Worm (Caenorhabditis elegans): ENCODE results near the gene srz-19.

The srz-19 gene

ce11 chrIV:3965013-3965412 is 45.4 kb downstream of the srz-19 start, which contains the start of gene clec-76:
clec-76 (plus strand) TSS chrIV:3965246.
- TF ChIP-seq T22C8.4 (GFP tag; IDR thresholded peaks at IDR 0.05) (no peak), flt-1 (GFP tag; IDR thresholded peaks at IDR 0.05) (no peak)

Measured in whole organism, midembryonic.